Fruit fly (Drosophila melanogaster) whole organism, embryonic: ENCODE results near the gene CG46439.

Source experiments
- Adf1 ChIP-seq: fragments of 200-800 bp; sonication (Bioruptor generic); IDR thresholded peaks from 2 replicates; pipeline ENCODE4 v1.3.6; 2022; ENCODE audit warnings: missing biosample characterization, missing genetic modification characterization
- Atf6 ChIP-seq: fragments of 200-800 bp; sonication (Bioruptor generic); IDR thresholded peaks from 2 replicates; pipeline ENCODE4 v1.3.6; 2022; ENCODE audit warnings: missing biosample characterization, missing genetic modification characterization
- CG10267 ChIP-seq: fragments of 200-800 bp; sonication (Bioruptor generic); optimal IDR thresholded peaks from 2 replicates; lab custom pipeline; 2018; ENCODE audit warnings: missing biosample characterization, mild to moderate bottlenecking, missing genetic modification characterization, moderate library complexity
- CG10431 ChIP-seq: fragments of 200-800 bp; sonication (Bioruptor generic); optimal IDR thresholded peaks from 3 replicates; lab custom pipeline; 2018; ENCODE audit warnings: missing biosample characterization, mild to moderate bottlenecking, missing genetic modification characterization
- CG10543 ChIP-seq: fragments of 200-800 bp; sonication (Bioruptor generic); optimal IDR thresholded peaks from 3 replicates; lab custom pipeline; 2017; ENCODE audit warnings: missing biosample characterization, mild to moderate bottlenecking, missing genetic modification characterization, moderate library complexity
- CG12155 ChIP-seq: fragments of 200-800 bp; sonication (Bioruptor generic); optimal IDR thresholded peaks from 3 replicates; lab custom pipeline; 2016; ENCODE audit warnings: missing biosample characterization, missing genetic modification characterization
- CG13123 ChIP-seq: fragments of 200-800 bp; sonication (Bioruptor generic); optimal IDR thresholded peaks from 2 replicates; lab custom pipeline; 2016; ENCODE audit warnings: missing biosample characterization, missing genetic modification characterization
- CG1647 ChIP-seq: fragments of 200-800 bp; sonication (Bioruptor generic); optimal IDR thresholded peaks from 3 replicates; lab custom pipeline; 2016; ENCODE audit warnings: missing biosample characterization, missing genetic modification characterization
- CG17186 ChIP-seq: fragments of 200-800 bp; sonication (Bioruptor generic); optimal IDR thresholded peaks from 3 replicates; lab custom pipeline; 2017; ENCODE audit warnings: missing biosample characterization, missing genetic modification reagents, missing genetic modification characterization
- CG31224 ChIP-seq: fragments of 200-800 bp; sonication (Bioruptor generic); IDR thresholded peaks from 2 replicates; pipeline ENCODE4 v1.3.6; 2022; ENCODE audit warnings: missing biosample characterization, missing genetic modification characterization
- CG4328 ChIP-seq: fragments of 200-800 bp; sonication (Bioruptor generic); optimal IDR thresholded peaks from 3 replicates; lab custom pipeline; 2017; ENCODE audit warnings: missing biosample characterization, missing genetic modification reagents, missing genetic modification characterization
- CG4360 ChIP-seq: fragments of 200-800 bp; sonication (Bioruptor generic); IDR thresholded peaks from 2 replicates; pipeline ENCODE4 v1.3.6; 2022; ENCODE audit warnings: missing biosample characterization, missing genetic modification characterization
- CG4730 ChIP-seq: fragments of 200-800 bp; sonication (Bioruptor generic); IDR thresholded peaks from 2 replicates; pipeline ENCODE4 v1.3.6; 2022; ENCODE audit warnings: missing biosample characterization, missing genetic modification characterization
- CG5180 ChIP-seq: fragments of 200-800 bp; sonication (Bioruptor generic); optimal IDR thresholded peaks from 3 replicates; lab custom pipeline; 2017; ENCODE audit warnings: missing biosample characterization, missing genetic modification characterization, mild to moderate bottlenecking, moderate library complexity, missing genetic modification reagents
- CG7745 ChIP-seq: fragments of 200-800 bp; sonication (Bioruptor generic); optimal IDR thresholded peaks from 2 replicates; lab custom pipeline; 2018; ENCODE audit warnings: missing biosample characterization, mild to moderate bottlenecking, missing genetic modification characterization, moderate library complexity
- CG7839 ChIP-seq: fragments of 200-800 bp; sonication (Bioruptor generic); optimal IDR thresholded peaks from 3 replicates; lab custom pipeline; 2018; ENCODE audit warnings: missing biosample characterization, mild to moderate bottlenecking, missing genetic modification characterization, moderate library complexity
- CG8388 ChIP-seq: fragments of 200-800 bp; sonication (Bioruptor generic); optimal IDR thresholded peaks from 2 replicates; lab custom pipeline; 2019; ENCODE audit warnings: missing biosample characterization, mild to moderate bottlenecking, missing genetic modification characterization, moderate library complexity
- Dbx ChIP-seq: fragments of 200-800 bp; sonication (Bioruptor generic); IDR thresholded peaks from 3 replicates; pipeline ENCODE4 v1.3.6; 2022; ENCODE audit warnings: missing biosample characterization, missing genetic modification characterization
- Drgx ChIP-seq: fragments of 200-800 bp; sonication (Bioruptor generic); IDR thresholded peaks from 2 replicates; pipeline ENCODE4 v1.3.6; 2022; ENCODE audit warnings: missing biosample characterization, missing genetic modification characterization
- H2.0 ChIP-seq: fragments of 200-800 bp; sonication (Bioruptor generic); IDR thresholded peaks from 2 replicates; pipeline ENCODE4 v1.3.6; 2022; ENCODE audit warnings: missing biosample characterization, missing genetic modification characterization
- HmgD ChIP-seq: fragments of 200-800 bp; sonication (Bioruptor generic); optimal IDR thresholded peaks from 3 replicates; lab custom pipeline; 2016; ENCODE audit warnings: missing biosample characterization, missing genetic modification characterization
- Hmr ChIP-seq: fragments of 200-800 bp; sonication (Bioruptor generic); optimal IDR thresholded peaks from 3 replicates; lab custom pipeline; 2017; ENCODE audit warnings: mild to moderate bottlenecking, missing biosample characterization, missing genetic modification reagents, missing genetic modification characterization
- Hmx ChIP-seq: fragments of 200-800 bp; sonication (Bioruptor generic); optimal IDR thresholded peaks from 2 replicates; lab custom pipeline; 2016; ENCODE audit warnings: missing biosample characterization, missing genetic modification characterization
- Hr51 ChIP-seq, 2 experiments: fragments of 200-800 bp; sonication (Bioruptor generic); optimal IDR thresholded peaks; 2 replicates in 1 of 2; 3 replicates in 1 of 2; lab custom pipeline; 2016 to 2018; ENCODE audit warnings: missing biosample characterization in 2 of 2, missing genetic modification characterization in 2 of 2, mild to moderate bottlenecking in 1 of 2, moderate library complexity in 1 of 2
- Hr78 ChIP-seq, 2 experiments: fragments of 200-800 bp in 1 of 2; fragments of >200 bp in 1 of 2; sonication (Bioruptor generic) in 1 of 2; optimal IDR thresholded peaks; 2 replicates each; lab custom pipeline; 2017 to 2019; ENCODE audit warnings: missing biosample characterization in 2 of 2, missing genetic modification characterization in 2 of 2, mild to moderate bottlenecking in 1 of 2, moderate library complexity in 1 of 2
- Jarid2 ChIP-seq: fragments of 200-800 bp; sonication (Bioruptor generic); optimal IDR thresholded peaks from 3 replicates; lab custom pipeline; 2017; ENCODE audit warnings: mild to moderate bottlenecking, missing biosample characterization, missing genetic modification reagents, missing genetic modification characterization
- MBD-R2 ChIP-seq: fragments of 200-800 bp; sonication (Bioruptor generic); IDR thresholded peaks from 2 replicates; pipeline ENCODE4 v1.3.6; 2022; ENCODE audit warnings: missing biosample characterization, missing genetic modification characterization
- Mes4 ChIP-seq: fragments of 200-800 bp; sonication (Bioruptor generic); optimal IDR thresholded peaks from 2 replicates; lab custom pipeline; 2016; ENCODE audit warnings: missing biosample characterization, missing genetic modification characterization
- Neu2 ChIP-seq: fragments of 200-800 bp; sonication (Bioruptor generic); optimal IDR thresholded peaks from 3 replicates; lab custom pipeline; 2016; ENCODE audit warnings: missing biosample characterization, missing genetic modification characterization, borderline replicate concordance
- Scr ChIP-seq: fragments of 200-800 bp; sonication (Bioruptor generic); IDR thresholded peaks from 2 replicates; pipeline ENCODE4 v1.3.6; 2022; ENCODE audit warnings: missing biosample characterization, missing genetic modification characterization; ENCODE audit not compliant: partially characterized antibody
- Spps ChIP-seq: fragments of 200-800 bp; sonication (Bioruptor generic); optimal IDR thresholded peaks from 2 replicates; lab custom pipeline; 2018; ENCODE audit warnings: missing biosample characterization, mild to moderate bottlenecking, missing genetic modification characterization
- Tbp ChIP-seq: fragments of >200 bp; optimal IDR thresholded peaks from 2 replicates; lab custom pipeline; 2018; ENCODE audit warnings: missing biosample characterization, missing genetic modification characterization
- Trl ChIP-seq, 3 experiments: fragments of >200 bp in 2 of 3; fragments of 200-800 bp in 1 of 3; sonication (Bioruptor generic) in 1 of 3; optimal IDR thresholded peaks; 2 replicates in 1 of 3; 3 replicates in 2 of 3; lab custom pipeline; 2016 to 2017; ENCODE audit warnings: missing biosample characterization in 1 of 3, missing genetic modification characterization in 1 of 3
- ash1 ChIP-seq: fragments of 200-800 bp; sonication (Bioruptor generic); optimal IDR thresholded peaks from 2 replicates; lab custom pipeline; 2018; ENCODE audit warnings: missing biosample characterization, mild to moderate bottlenecking, missing genetic modification characterization
- bowl ChIP-seq: fragments of 200-800 bp; sonication (Bioruptor generic); IDR thresholded peaks from 2 replicates; pipeline ENCODE4 v1.3.6; 2022; ENCODE audit warnings: missing biosample characterization, missing genetic modification characterization
- br ChIP-seq: fragments of >200 bp; optimal IDR thresholded peaks from 2 replicates; lab custom pipeline; 2017
- bsh ChIP-seq, 2 experiments: fragments of 200-800 bp; sonication (Bioruptor generic); optimal IDR thresholded peaks; 2 replicates each; lab custom pipeline; 2017 to 2018; ENCODE audit warnings: mild to moderate bottlenecking in 2 of 2, missing biosample characterization in 2 of 2, missing genetic modification characterization in 2 of 2, moderate library complexity in 1 of 2
- chif ChIP-seq, 2 experiments: fragments of 200-800 bp; sonication (Bioruptor generic); optimal IDR thresholded peaks; 3 replicates each; lab custom pipeline; 2016; ENCODE audit warnings: missing biosample characterization in 2 of 2, missing genetic modification characterization in 2 of 2
- da ChIP-seq: fragments of 200-800 bp; sonication (Bioruptor generic); optimal IDR thresholded peaks from 2 replicates; lab custom pipeline; 2016; ENCODE audit warnings: missing biosample characterization, missing genetic modification characterization
- dysf ChIP-seq: fragments of 200-800 bp; sonication (Bioruptor generic); IDR thresholded peaks from 3 replicates; pipeline ENCODE4 v1.3.6; 2022; ENCODE audit warnings: missing biosample characterization, missing genetic modification characterization
- fd102C ChIP-seq: fragments of 200-800 bp; sonication (Bioruptor generic); optimal IDR thresholded peaks from 2 replicates; lab custom pipeline; 2018; ENCODE audit warnings: missing biosample characterization, mild to moderate bottlenecking, missing genetic modification characterization, moderate library complexity
- h ChIP-seq: fragments of >200 bp; optimal IDR thresholded peaks from 2 replicates; lab custom pipeline; 2017
- hb ChIP-seq: fragments of 200-800 bp; sonication (Bioruptor generic); IDR thresholded peaks from 3 replicates; pipeline ENCODE4 v1.3.6; 2022; ENCODE audit warnings: missing biosample characterization, missing genetic modification characterization; ENCODE audit not compliant: partially characterized antibody
- nmo ChIP-seq: fragments of 200-800 bp; sonication (Bioruptor generic); optimal IDR thresholded peaks from 2 replicates; lab custom pipeline; 2018; ENCODE audit warnings: missing biosample characterization, mild to moderate bottlenecking, missing genetic modification characterization, moderate library complexity
- oc ChIP-seq: fragments of 200-800 bp; sonication (Bioruptor generic); optimal IDR thresholded peaks from 2 replicates; lab custom pipeline; 2018; ENCODE audit warnings: missing biosample characterization, mild to moderate bottlenecking, missing genetic modification characterization, moderate library complexity
- prd ChIP-seq, 3 experiments: fragments of >200 bp in 2 of 3; fragments of 200-800 bp in 1 of 3; sonication (Bioruptor generic) in 1 of 3; optimal IDR thresholded peaks in 2 of 3; IDR thresholded peaks in 1 of 3; 2 replicates in 2 of 3; 3 replicates in 1 of 3; pipeline versions ENCODE4 v1.3.6 to Lab custom; 2017 to 2022; ENCODE audit warnings: missing biosample characterization in 1 of 3, missing genetic modification characterization in 1 of 3
- pum ChIP-seq: fragments of 200-800 bp; sonication (Bioruptor generic); optimal IDR thresholded peaks from 2 replicates; lab custom pipeline; 2016; ENCODE audit warnings: missing biosample characterization, missing genetic modification characterization
- tin ChIP-seq: fragments of 200-800 bp; sonication (Bioruptor generic); optimal IDR thresholded peaks from 3 replicates; lab custom pipeline; 2016; ENCODE audit warnings: missing biosample characterization, missing genetic modification characterization
- toy ChIP-seq: fragments of 200-800 bp; sonication (Bioruptor generic); IDR thresholded peaks from 2 replicates; pipeline ENCODE4 v1.3.6; 2022; ENCODE audit warnings: missing biosample characterization, missing genetic modification characterization

Gene CG46439

DNA sequence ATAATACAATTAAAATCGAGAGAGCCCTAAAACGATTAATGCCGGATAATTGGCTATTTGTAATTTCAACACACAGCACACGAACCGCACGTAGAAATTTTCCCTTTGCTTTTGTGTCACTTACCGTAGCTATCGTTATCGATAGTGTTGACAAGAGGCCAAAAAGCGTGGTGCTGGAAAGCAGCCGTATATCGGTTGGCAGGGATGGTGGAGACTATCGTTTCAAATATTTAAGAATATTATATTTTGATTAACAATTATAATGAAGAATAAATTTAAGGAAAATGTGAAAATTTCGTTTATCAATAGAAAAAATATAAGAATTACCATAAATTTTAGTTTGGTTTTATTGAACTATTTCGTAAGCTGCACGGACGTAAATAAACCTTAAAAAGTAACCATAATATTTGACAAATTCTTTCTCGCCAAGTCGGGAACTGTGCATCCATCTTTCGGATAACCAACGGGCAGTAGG is 3.0 kb downstream of the CG46439 start, which contains the start of gene JIL-1 (continued):
- TF ChIP-seq Hr51 (GFP tag; optimal IDR thresholded peaks at IDR 0.05; lab: Kevin White, UChicago), result peak; percentile 41 to 50
- TF ChIP-seq Hmr, result peak; percentile 77
- TF ChIP-seq Atf6 (GFP tag; lab: Robert Waterston, UW), result peak; percentile 67
- TF ChIP-seq H2.0 (GFP tag; lab: Robert Waterston, UW), result peak; percentile 67
- TF ChIP-seq Drgx (GFP tag; lab: Robert Waterston, UW), result peak; percentile 24; the same call in 1 of the 2 replicates
- no peak for TF ChIP-seq da
- TF ChIP-seq nmo (GFP tag; lab: Kevin White, UChicago), result peak; percentile 56
- no peak for TF ChIP-seq prd (optimal IDR thresholded peaks at IDR 0.05; lab: Kevin White, UChicago)
- TF ChIP-seq prd (GFP tag; IDR thresholded peaks at IDR 0.05; lab: Robert Waterston, UW), result peak; percentile 72; the same call in 2 of the 3 replicates
- TF ChIP-seq Trl (optimal IDR thresholded peaks at IDR 0.05; lab: Kevin White, UChicago), result no peak
- no peak for TF ChIP-seq Trl (GFP tag; optimal IDR thresholded peaks at IDR 0.05; lab: Kevin White, UChicago)
- peak; percentile 77 for TF ChIP-seq hb (GFP tag; lab: Robert Waterston, UW)
- peak; percentile 79 for TF ChIP-seq CG7839 (tag; lab: Kevin White, UChicago)
- no peak for TF ChIP-seq CG1647 (GFP tag; lab: Kevin White, UChicago)
- peak; percentile 55; the same call in 1 of the 2 replicates for TF ChIP-seq Adf1 (GFP tag; lab: Robert Waterston, UW)
- peak; percentile 50 for TF ChIP-seq CG4730 (GFP tag; lab: Robert Waterston, UW)
- TF ChIP-seq CG13123 (GFP tag; lab: Kevin White, UChicago), result peak; percentile 39
- TF ChIP-seq Neu2 (GFP tag; lab: Kevin White, UChicago), result no peak
- TF ChIP-seq Scr (GFP tag; lab: Robert Waterston, UW), result peak; percentile 88
- peak; percentile 60 for TF ChIP-seq CG10543 (GFP tag; lab: Kevin White, UChicago)
- TF ChIP-seq CG5180 (GFP tag; lab: Kevin White, UChicago), result no peak
- peak in 1 of 2 experiments; percentile 31 for TF ChIP-seq bsh (GFP tag; optimal IDR thresholded peaks at IDR 0.05; lab: Kevin White, UChicago)
- peak; percentile 61 for TF ChIP-seq tin (GFP tag; lab: Kevin White, UChicago)
- peak; percentile 1 for TF ChIP-seq pum (GFP tag; lab: Kevin White, UChicago)
- TF ChIP-seq CG8388, result peak; percentile 2
- TF ChIP-seq CG4360 (GFP tag; lab: Robert Waterston, UW), result peak; percentile 44
- TF ChIP-seq CG10431 (GFP tag; lab: Kevin White, UChicago), result peak; percentile 4
- TF ChIP-seq br (lab: Kevin White, UChicago), result no peak
- TF ChIP-seq Hr78 (GFP tag; optimal IDR thresholded peaks at IDR 0.05; lab: Kevin White, UChicago), result no peak
- no peak; the same call in 1 of the 2 replicates for TF ChIP-seq bowl (GFP tag; lab: Robert Waterston, UW)
- no peak for TF ChIP-seq ash1 (GFP tag; lab: Kevin White, UChicago)
- no peak for TF ChIP-seq fd102C
- no peak for TF ChIP-seq CG17186
- TF ChIP-seq chif (GFP tag; optimal IDR thresholded peaks at IDR 0.05; lab: Kevin White, UChicago), result peak; percentile 2 to 20
- TF ChIP-seq CG12155 (GFP tag; lab: Kevin White, UChicago), result peak; percentile 68
- peak; percentile 75 for TF ChIP-seq dysf (GFP tag; lab: Robert Waterston, UW)
- TF ChIP-seq Dbx, result peak; percentile 93
- TF ChIP-seq CG7745 (tag; lab: Kevin White, UChicago), result no peak
- TF ChIP-seq oc (tag; lab: Kevin White, UChicago), result peak; percentile 17
- TF ChIP-seq Spps (tag; lab: Kevin White, UChicago), result no peak
- TF ChIP-seq CG10267 (tag; lab: Kevin White, UChicago), result peak; percentile 96
- TF ChIP-seq h (lab: Kevin White, UChicago), result no peak
- TF ChIP-seq Tbp (GFP tag; lab: Kevin White, UChicago), result no peak
- peak; percentile 65 for TF ChIP-seq CG31224 (GFP tag; lab: Robert Waterston, UW)
- TF ChIP-seq CG4328 (GFP tag; lab: Kevin White, UChicago), result no peak
- peak; percentile 43; the same call in 1 of the 2 replicates for TF ChIP-seq toy (GFP tag; lab: Robert Waterston, UW)
- TF ChIP-seq Jarid2, result peak; percentile 27
- TF ChIP-seq MBD-R2 (GFP tag; lab: Robert Waterston, UW), result peak; percentile 88
- no peak for TF ChIP-seq Mes4
- no peak for TF ChIP-seq HmgD
- no peak for TF ChIP-seq Hmx (GFP tag; lab: Kevin White, UChicago)
